Worm (Caenorhabditis elegans): ENCODE data around the gene srw-138.
"Not testable (repeated sequence)": the region's sequence is repeated elsewhere in the genome, so short reads cannot be mapped to it uniquely, and the experiment has no call there.

DNA sequence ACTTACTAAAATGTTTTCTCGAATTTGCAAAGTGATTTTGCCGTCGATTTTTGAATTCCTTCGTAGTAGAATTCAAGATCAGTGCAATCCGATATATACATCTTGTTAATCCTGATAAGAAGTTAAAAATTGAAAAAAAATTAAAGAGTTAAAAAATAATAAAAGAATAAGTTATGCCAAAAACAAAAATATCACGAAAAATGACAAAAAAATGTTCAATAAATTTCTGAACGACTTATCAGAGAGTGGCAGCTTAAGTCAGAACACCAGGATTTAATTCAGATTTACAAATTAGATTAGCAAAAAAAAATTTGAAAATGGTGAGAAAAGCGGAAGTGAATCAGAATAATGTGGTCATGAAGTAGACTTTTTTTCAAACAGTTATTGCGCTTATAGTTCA, 12.4 kb upstream of the srw-138 start, which contains the start of gene srw-123:
- TF ChIP-seq egrh-3 (GFP tag; IDR thresholded peaks at IDR 0.05); snpc-3.4 (tag; optimal IDR thresholded peaks at IDR 0.05); snpc-4 (GFP tag; optimal IDR thresholded peaks at IDR 0.05); snpc-4 (tag; optimal IDR thresholded peaks at IDR 0.05); pha-4 (tag; optimal IDR thresholded peaks at IDR 0.05); F33H1.4 (GFP tag; IDR thresholded peaks at IDR 0.05): not testable (repeated sequence)

All from whole organism, young adult.